Fruit fly (Drosophila melanogaster) whole organism, embryonic: Measurements from ENCODE around the gene CG9008.

Experiments used
- ATbp ChIP-seq: fragments of 200-800 bp; sonication (Bioruptor generic); optimal IDR thresholded peaks from 2 replicates; lab custom pipeline; 2017; ENCODE audit warnings: missing biosample characterization, mild to moderate bottlenecking, missing genetic modification characterization, missing genetic modification reagents
- Asciz ChIP-seq: fragments of 200-800 bp; sonication (Bioruptor generic); optimal IDR thresholded peaks from 2 replicates; lab custom pipeline; 2017; ENCODE audit warnings: missing biosample characterization, mild to moderate bottlenecking, missing genetic modification characterization, missing genetic modification reagents
- Awh ChIP-seq: fragments of 200-800 bp; sonication (Bioruptor generic); IDR thresholded peaks from 2 replicates; pipeline ENCODE4, ENCODE4 v1.3.6; 2022; ENCODE audit warnings: missing biosample characterization, missing genetic modification characterization
- CG1024 ChIP-seq: fragments of 200-800 bp; sonication (Bioruptor generic); IDR thresholded peaks from 2 replicates; pipeline ENCODE4 v1.3.6; 2022; ENCODE audit warnings: missing biosample characterization, missing genetic modification characterization
- CG10321 ChIP-seq: fragments of 200-800 bp; sonication (Bioruptor generic); IDR thresholded peaks from 2 replicates; pipeline ENCODE4 v1.3.6; 2022; ENCODE audit warnings: missing biosample characterization, missing genetic modification characterization
- CG11504 ChIP-seq: fragments of 200-800 bp; sonication (Bioruptor generic); optimal IDR thresholded peaks from 3 replicates; lab custom pipeline; 2019; ENCODE audit warnings: missing biosample characterization, mild to moderate bottlenecking, missing genetic modification characterization, moderate library complexity
- CG15479 ChIP-seq: fragments of 200-800 bp; sonication (Bioruptor generic); optimal IDR thresholded peaks from 3 replicates; lab custom pipeline; 2019; ENCODE audit warnings: missing biosample characterization, mild to moderate bottlenecking, missing genetic modification characterization, moderate library complexity
- CG15514 ChIP-seq: fragments of 200-800 bp; sonication (Bioruptor generic); optimal IDR thresholded peaks from 3 replicates; lab custom pipeline; 2017; ENCODE audit warnings: missing biosample characterization, missing genetic modification characterization, mild to moderate bottlenecking, moderate library complexity, missing genetic modification reagents
- CG1647 ChIP-seq: fragments of 200-800 bp; sonication (Bioruptor generic); optimal IDR thresholded peaks from 3 replicates; lab custom pipeline; 2016; ENCODE audit warnings: missing biosample characterization, missing genetic modification characterization
- CG16813 ChIP-seq: fragments of 200-800 bp; sonication (Bioruptor generic); IDR thresholded peaks from 3 replicates; pipeline ENCODE4 v1.3.6; 2022; ENCODE audit warnings: missing biosample characterization, missing genetic modification characterization; ENCODE audit not compliant: partially characterized antibody
- CG17328 ChIP-seq: fragments of 200-800 bp; sonication (Bioruptor generic); IDR thresholded peaks from 2 replicates; pipeline ENCODE4 v1.3.6; 2022; ENCODE audit warnings: missing biosample characterization, missing genetic modification characterization
- CG31441 ChIP-seq: fragments of 200-800 bp; sonication (Bioruptor generic); IDR thresholded peaks from 2 replicates; pipeline ENCODE4 v1.3.6; 2022; ENCODE audit warnings: missing biosample characterization, missing genetic modification characterization
- CG33557 ChIP-seq: fragments of 200-800 bp; sonication (Bioruptor generic); optimal IDR thresholded peaks from 2 replicates; lab custom pipeline; 2019; ENCODE audit warnings: missing biosample characterization, mild to moderate bottlenecking, missing genetic modification characterization, moderate library complexity
- CG3407 ChIP-seq: fragments of 200-800 bp; sonication (Bioruptor generic); optimal IDR thresholded peaks from 2 replicates; lab custom pipeline; 2018; ENCODE audit warnings: missing biosample characterization, mild to moderate bottlenecking, missing genetic modification characterization
- CG3726 ChIP-seq: fragments of 200-800 bp; sonication (Bioruptor generic); IDR thresholded peaks from 3 replicates; pipeline ENCODE4, ENCODE4 v1.3.6; 2022; ENCODE audit warnings: missing biosample characterization, missing genetic modification characterization
- CG4424 ChIP-seq: fragments of 200-800 bp; sonication (Bioruptor generic); optimal IDR thresholded peaks from 3 replicates; lab custom pipeline; 2016; ENCODE audit warnings: missing biosample characterization, missing genetic modification characterization
- CG6254 ChIP-seq: fragments of 200-800 bp; sonication (Bioruptor generic); optimal IDR thresholded peaks from 3 replicates; lab custom pipeline; 2017; ENCODE audit warnings: mild to moderate bottlenecking, missing biosample characterization, missing genetic modification reagents, missing genetic modification characterization
- CG7271 ChIP-seq: fragments of 200-800 bp; sonication (Bioruptor generic); optimal IDR thresholded peaks from 2 replicates; lab custom pipeline; 2018; ENCODE audit warnings: missing biosample characterization, mild to moderate bottlenecking, missing genetic modification characterization, moderate library complexity
- CG8281 ChIP-seq: fragments of 200-800 bp; sonication (Bioruptor generic); optimal IDR thresholded peaks from 2 replicates; lab custom pipeline; 2018; ENCODE audit warnings: missing biosample characterization, mild to moderate bottlenecking, missing genetic modification characterization, moderate library complexity
- CTCF ChIP-seq: fragments of 200-800 bp; sonication (Bioruptor generic); optimal IDR thresholded peaks from 2 replicates; lab custom pipeline; 2017; ENCODE audit warnings: missing biosample characterization, mild to moderate bottlenecking, missing genetic modification characterization, moderate library complexity
- E2f2 ChIP-seq: fragments of 200-800 bp; sonication (Bioruptor generic); IDR thresholded peaks from 2 replicates; pipeline ENCODE4 v1.3.6; 2022; ENCODE audit warnings: missing biosample characterization, missing genetic modification characterization
- Eip74EF ChIP-seq, 2 experiments: fragments of 200-800 bp in 1 of 2; fragments of >200 bp in 1 of 2; sonication (Bioruptor generic) in 1 of 2; optimal IDR thresholded peaks; 2 replicates each; lab custom pipeline; 2017 to 2019; ENCODE audit warnings: missing biosample characterization in 2 of 2, missing genetic modification characterization in 2 of 2, mild to moderate bottlenecking in 1 of 2, moderate library complexity in 1 of 2
- Ets65A ChIP-seq: fragments of 200-800 bp; sonication (Bioruptor generic); peaks from one replicate; lab custom pipeline; 2016; ENCODE audit warnings: missing biosample characterization, missing genetic modification characterization
- Meics ChIP-seq: fragments of 200-800 bp; sonication (Bioruptor generic); optimal IDR thresholded peaks from 2 replicates; lab custom pipeline; 2017; ENCODE audit warnings: missing biosample characterization, mild to moderate bottlenecking, missing genetic modification characterization
- NK7.1 ChIP-seq: fragments of 200-800 bp; sonication (Bioruptor generic); optimal IDR thresholded peaks from 3 replicates; lab custom pipeline; 2016; ENCODE audit warnings: missing biosample characterization, missing genetic modification characterization
- Side ChIP-seq: fragments of 200-800 bp; sonication (Bioruptor generic); optimal IDR thresholded peaks from 2 replicates; lab custom pipeline; 2016; ENCODE audit warnings: missing biosample characterization, missing genetic modification characterization
- Stat92E ChIP-seq, 3 experiments: fragments of >200 bp in 2 of 3; fragments of 200-800 bp in 1 of 3; sonication (Bioruptor generic) in 1 of 3; optimal IDR thresholded peaks; 2 replicates each; lab custom pipeline; 2017 to 2019; ENCODE audit warnings: missing biosample characterization in 3 of 3, missing genetic modification characterization in 3 of 3, mild to moderate bottlenecking in 1 of 3, moderate library complexity in 1 of 3
- TFAM ChIP-seq: fragments of 200-800 bp; sonication (Bioruptor generic); optimal IDR thresholded peaks from 2 replicates; lab custom pipeline; 2017; ENCODE audit warnings: missing biosample characterization, missing genetic modification characterization, inconsistent platforms
- ase ChIP-seq: fragments of 200-800 bp; sonication (Bioruptor generic); IDR thresholded peaks from 3 replicates; pipeline ENCODE4 v1.3.6; 2022; ENCODE audit warnings: missing biosample characterization, missing genetic modification characterization
- bab2 ChIP-seq: fragments of 200-800 bp; sonication (Bioruptor generic); optimal IDR thresholded peaks from 2 replicates; lab custom pipeline; 2016; ENCODE audit warnings: missing biosample characterization, missing genetic modification characterization
- bowl ChIP-seq: fragments of 200-800 bp; sonication (Bioruptor generic); IDR thresholded peaks from 2 replicates; pipeline ENCODE4 v1.3.6; 2022; ENCODE audit warnings: missing biosample characterization, missing genetic modification characterization
- btn ChIP-seq: fragments of 200-800 bp; sonication (Bioruptor generic); optimal IDR thresholded peaks from 2 replicates; lab custom pipeline; 2016; ENCODE audit warnings: missing biosample characterization, missing genetic modification characterization
- cg ChIP-seq: fragments of 200-800 bp; sonication (Bioruptor generic); optimal IDR thresholded peaks from 3 replicates; lab custom pipeline; 2019; ENCODE audit warnings: missing biosample characterization, mild to moderate bottlenecking, missing genetic modification characterization, moderate library complexity
- ci ChIP-seq: fragments of 200-800 bp; sonication (Bioruptor generic); IDR thresholded peaks from 3 replicates; pipeline ENCODE4 v1.3.6; 2022; ENCODE audit warnings: missing biosample characterization, missing genetic modification characterization
- nerfin-2 ChIP-seq: fragments of 200-800 bp; sonication (Bioruptor generic); IDR thresholded peaks from 2 replicates; pipeline ENCODE4 v1.3.6; 2022; ENCODE audit warnings: missing biosample characterization, missing genetic modification characterization; ENCODE audit not compliant: partially characterized antibody
- schlank ChIP-seq: fragments of 200-800 bp; sonication (Bioruptor generic); optimal IDR thresholded peaks from 2 replicates; lab custom pipeline; 2018; ENCODE audit warnings: missing biosample characterization, mild to moderate bottlenecking, missing genetic modification characterization
- scrt ChIP-seq: fragments of 200-800 bp; sonication (Bioruptor generic); optimal IDR thresholded peaks from 2 replicates; lab custom pipeline; 2018; ENCODE audit warnings: missing biosample characterization, mild to moderate bottlenecking, missing genetic modification characterization, moderate library complexity
- shn ChIP-seq: fragments of 200-800 bp; sonication (Bioruptor generic); optimal IDR thresholded peaks from 3 replicates; lab custom pipeline; 2016; ENCODE audit warnings: missing biosample characterization, missing genetic modification characterization
- sisA ChIP-seq: fragments of 200-800 bp; sonication (Bioruptor generic); IDR thresholded peaks from 2 replicates; pipeline ENCODE4 v1.3.6; 2022; ENCODE audit warnings: missing biosample characterization, missing genetic modification characterization
- ttk ChIP-seq: fragments of 200-800 bp; sonication (Bioruptor generic); IDR thresholded peaks from 2 replicates; pipeline ENCODE4 v2.1.2; 2022; ENCODE audit warnings: missing biosample characterization, missing genetic modification characterization
- vfl ChIP-seq: fragments of 200-800 bp; sonication (Bioruptor generic); optimal IDR thresholded peaks from 2 replicates; lab custom pipeline; 2016; ENCODE audit warnings: missing biosample characterization, missing genetic modification characterization
- wek ChIP-seq: fragments of 200-800 bp; sonication (Bioruptor generic); optimal IDR thresholded peaks from 3 replicates; lab custom pipeline; 2018; ENCODE audit warnings: missing biosample characterization, mild to moderate bottlenecking, missing genetic modification characterization, moderate library complexity
- zf30C ChIP-seq: fragments of 200-800 bp; sonication (Bioruptor generic); optimal IDR thresholded peaks from 3 replicates; lab custom pipeline; 2018; ENCODE audit warnings: missing biosample characterization, mild to moderate bottlenecking, missing genetic modification characterization

CG9008 gene

dm6 chr2L:13735838-13736237 is 44.1 kb downstream of the CG9008 start, which contains the start of gene nur:
Gene nur, plus strand, starts transcription at chr2L:13736138.
- no peak for TF ChIP-seq CG15514 (GFP tag; lab: Kevin White, UChicago)
- TF ChIP-seq CG31441 (GFP tag; lab: Robert Waterston, UW) = no peak
- no peak for TF ChIP-seq Stat92E (GFP tag; optimal IDR thresholded peaks at IDR 0.05; lab: Kevin White, UChicago)
- peak; percentile 32 for TF ChIP-seq wek (GFP tag; lab: Kevin White, UChicago)
- peak; percentile 36 for TF ChIP-seq ATbp (GFP tag; lab: Kevin White, UChicago)
- TF ChIP-seq Ets65A (GFP tag; lab: Kevin White, UChicago) = peak; percentile 85
- TF ChIP-seq Asciz (GFP tag; lab: Kevin White, UChicago) = peak; percentile 17
- no peak for TF ChIP-seq CG1024 (GFP tag; lab: Robert Waterston, UW)
- no peak for TF ChIP-seq CG7271
- TF ChIP-seq CG4424 (GFP tag; lab: Kevin White, UChicago) = no peak
- no peak for TF ChIP-seq btn
- no peak for TF ChIP-seq zf30C (GFP tag; lab: Kevin White, UChicago)
- no peak for TF ChIP-seq bab2 (GFP tag; lab: Kevin White, UChicago)
- no peak for TF ChIP-seq sisA (GFP tag; lab: Robert Waterston, UW)
- TF ChIP-seq E2f2 (GFP tag; lab: Robert Waterston, UW) = no peak
- TF ChIP-seq CG6254 = no peak
- no peak for TF ChIP-seq Side
- no peak for TF ChIP-seq CG8281 (tag; lab: Kevin White, UChicago)
- TF ChIP-seq ci = 0 out of 3 replicates have a peak, but pooled peaks have one; percentile 32
- peak; percentile 14 for TF ChIP-seq CG3407 (GFP tag; lab: Kevin White, UChicago)
- no peak for TF ChIP-seq ase (GFP tag; lab: Robert Waterston, UW)
- TF ChIP-seq Awh (GFP tag; lab: Robert Waterston, UW) = 0 out of 2 replicates have a peak, but pooled peaks have one; percentile 48
- no peak for TF ChIP-seq shn (GFP tag; lab: Kevin White, UChicago)
- TF ChIP-seq CG10321 = no peak
- TF ChIP-seq bowl (GFP tag; lab: Robert Waterston, UW) = no peak
- no peak for TF ChIP-seq scrt
- no peak for TF ChIP-seq nerfin-2 (GFP tag; lab: Robert Waterston, UW)
- TF ChIP-seq CG17328 (GFP tag; lab: Robert Waterston, UW) = no peak
- TF ChIP-seq vfl (GFP tag; lab: Kevin White, UChicago) = no peak
- TF ChIP-seq Meics (GFP tag; lab: Kevin White, UChicago) = no peak
- no peak for TF ChIP-seq CG16813 (GFP tag; lab: Robert Waterston, UW)

- TF ChIP-seq CTCF (GFP tag; lab: Kevin White, UChicago) = peak; percentile 88
- TF ChIP-seq NK7.1 (GFP tag; lab: Kevin White, UChicago) = no peak
- TF ChIP-seq CG33557 (GFP tag; lab: Kevin White, UChicago) = no peak
- TF ChIP-seq CG15479 (GFP tag; lab: Kevin White, UChicago) = no peak
- peak; percentile 43 for TF ChIP-seq cg (GFP tag; lab: Kevin White, UChicago)
- no peak for TF ChIP-seq CG11504
- no peak for TF ChIP-seq schlank (tag; lab: Kevin White, UChicago)
- no peak for TF ChIP-seq CG1647
- TF ChIP-seq ttk = no peak
- TF ChIP-seq CG3726 (GFP tag; lab: Robert Waterston, UW) = no peak
- no peak for TF ChIP-seq Eip74EF (GFP tag; optimal IDR thresholded peaks at IDR 0.05; lab: Kevin White, UChicago)
- TF ChIP-seq TFAM (GFP tag; lab: Kevin White, UChicago) = no peak
These were observed 47.7 kb downstream of the CG9008 start for dm6 chr2L:13732287-13732686.
